Worm (Caenorhabditis elegans): ENCODE data around the gene M106.2.

- TF ChIP-seq mep-1 (tag; optimal IDR thresholded peaks at IDR 0.05) (no peak), pqm-1 (tag; optimal IDR thresholded peaks at IDR 0.05) (no peak), ama-1 (optimal IDR thresholded peaks at IDR 0.05) (no peak)
These were observed 23.8 kb upstream of the M106.2 start, which contains the start of gene orc-2 for ce11 chrII:10873631-10874030.
